Fruit fly (Drosophila melanogaster) whole organism, embryonic: ENCODE results near the gene CG2865.

Source experiments
- Aef1 ChIP-seq: fragments of 200-800 bp; sonication (Bioruptor generic); IDR thresholded peaks from 3 replicates; pipeline ENCODE4 v1.3.6; 2022; ENCODE audit warnings: missing biosample characterization, missing genetic modification characterization
- Atf6 ChIP-seq: fragments of 200-800 bp; sonication (Bioruptor generic); IDR thresholded peaks from 2 replicates; pipeline ENCODE4 v1.3.6; 2022; ENCODE audit warnings: missing biosample characterization, missing genetic modification characterization
- CG10366 ChIP-seq: fragments of 200-800 bp; sonication (Bioruptor generic); IDR thresholded peaks from 2 replicates; pipeline ENCODE4 v1.3.6; 2022; ENCODE audit warnings: missing biosample characterization, missing genetic modification characterization
- CG11723 ChIP-seq: fragments of 200-800 bp; sonication (Bioruptor generic); optimal IDR thresholded peaks from 2 replicates; lab custom pipeline; 2017; ENCODE audit warnings: missing biosample characterization, mild to moderate bottlenecking, missing genetic modification characterization
- CG12104 ChIP-seq: fragments of 200-800 bp; sonication (Bioruptor generic); optimal IDR thresholded peaks from 3 replicates; lab custom pipeline; 2016; ENCODE audit warnings: missing biosample characterization, missing genetic modification characterization
- CG13775 ChIP-seq: fragments of 200-800 bp; sonication (Bioruptor generic); optimal IDR thresholded peaks from 3 replicates; lab custom pipeline; 2017; ENCODE audit warnings: missing biosample characterization, mild to moderate bottlenecking, missing genetic modification characterization
- CG13894 ChIP-seq: fragments of 200-800 bp; sonication (Bioruptor generic); optimal IDR thresholded peaks from 3 replicates; lab custom pipeline; 2018; ENCODE audit warnings: missing biosample characterization, mild to moderate bottlenecking, missing genetic modification characterization, moderate library complexity
- CG15073 ChIP-seq: fragments of 200-800 bp; sonication (Bioruptor generic); optimal IDR thresholded peaks from 2 replicates; lab custom pipeline; 2016; ENCODE audit warnings: missing biosample characterization, missing genetic modification characterization
- CG1529 ChIP-seq: fragments of 200-800 bp; sonication (Bioruptor generic); optimal IDR thresholded peaks from 3 replicates; lab custom pipeline; 2018; ENCODE audit warnings: missing biosample characterization, missing genetic modification characterization
- CG18764 ChIP-seq: fragments of 200-800 bp; sonication (Bioruptor generic); optimal IDR thresholded peaks from 3 replicates; lab custom pipeline; 2016; ENCODE audit warnings: missing biosample characterization, missing genetic modification characterization
- CG2202 ChIP-seq: fragments of 200-800 bp; sonication (Bioruptor generic); optimal IDR thresholded peaks from 2 replicates; lab custom pipeline; 2018; ENCODE audit warnings: missing biosample characterization, mild to moderate bottlenecking, missing genetic modification characterization
- CG2889 ChIP-seq: fragments of 200-800 bp; sonication (Bioruptor generic); IDR thresholded peaks from 3 replicates; pipeline ENCODE4 v1.3.6; 2022; ENCODE audit warnings: missing biosample characterization, missing genetic modification characterization
- CG3407 ChIP-seq: fragments of 200-800 bp; sonication (Bioruptor generic); optimal IDR thresholded peaks from 2 replicates; lab custom pipeline; 2018; ENCODE audit warnings: missing biosample characterization, mild to moderate bottlenecking, missing genetic modification characterization
- CG3838 ChIP-seq: fragments of 200-800 bp; sonication (Bioruptor generic); optimal IDR thresholded peaks from 3 replicates; lab custom pipeline; 2016; ENCODE audit warnings: missing biosample characterization, missing genetic modification characterization
- CG6791 ChIP-seq: fragments of 200-800 bp; sonication (Bioruptor generic); IDR thresholded peaks from 3 replicates; pipeline ENCODE4 v1.3.6; 2022; ENCODE audit warnings: missing biosample characterization, missing genetic modification characterization; ENCODE audit not compliant: partially characterized antibody
- CG7963 ChIP-seq: fragments of 200-800 bp; sonication (Bioruptor generic); IDR thresholded peaks from 3 replicates; pipeline ENCODE4 v1.3.6; 2022; ENCODE audit warnings: missing biosample characterization, missing genetic modification characterization; ENCODE audit not compliant: partially characterized antibody
- CG8388 ChIP-seq: fragments of 200-800 bp; sonication (Bioruptor generic); optimal IDR thresholded peaks from 2 replicates; lab custom pipeline; 2019; ENCODE audit warnings: missing biosample characterization, mild to moderate bottlenecking, missing genetic modification characterization, moderate library complexity
- CG9876 ChIP-seq: fragments of 200-800 bp; sonication (Bioruptor generic); optimal IDR thresholded peaks from 2 replicates; lab custom pipeline; 2016; ENCODE audit warnings: missing biosample characterization, missing genetic modification characterization
- CkIIα-i1 ChIP-seq: fragments of 200-800 bp; sonication (Bioruptor generic); IDR thresholded peaks from 2 replicates; pipeline ENCODE4 v1.3.6; 2022; ENCODE audit warnings: missing biosample characterization, missing genetic modification characterization
- Dad ChIP-seq: fragments of 200-800 bp; sonication (Bioruptor generic); optimal IDR thresholded peaks from 3 replicates; lab custom pipeline; 2016; ENCODE audit warnings: missing biosample characterization, missing genetic modification characterization
- Dbx ChIP-seq: fragments of 200-800 bp; sonication (Bioruptor generic); IDR thresholded peaks from 3 replicates; pipeline ENCODE4 v1.3.6; 2022; ENCODE audit warnings: missing biosample characterization, missing genetic modification characterization
- Deaf1 ChIP-seq: fragments of 200-800 bp; optimal IDR thresholded peaks from 3 replicates; lab custom pipeline; 2019; ENCODE audit warnings: missing biosample characterization, mild to moderate bottlenecking, missing genetic modification characterization, moderate library complexity
- Elba2 ChIP-seq: fragments of 200-800 bp; sonication (Bioruptor generic); optimal IDR thresholded peaks from 3 replicates; lab custom pipeline; 2016; ENCODE audit warnings: missing biosample characterization, missing genetic modification characterization
- Fer2 ChIP-seq: fragments of 200-800 bp; sonication (Bioruptor generic); optimal IDR thresholded peaks from 2 replicates; lab custom pipeline; 2018; ENCODE audit warnings: missing biosample characterization, mild to moderate bottlenecking, missing genetic modification characterization, moderate library complexity
- HLH4C ChIP-seq: fragments of 200-800 bp; sonication (Bioruptor generic); IDR thresholded peaks from 3 replicates; pipeline ENCODE4 v1.3.6; 2022; ENCODE audit warnings: missing biosample characterization, missing genetic modification characterization; ENCODE audit not compliant: partially characterized antibody
- Lpt ChIP-seq: fragments of >200 bp; optimal IDR thresholded peaks from 2 replicates; lab custom pipeline; 2018; ENCODE audit warnings: missing biosample characterization, missing genetic modification characterization
- NFAT ChIP-seq: fragments of 200-800 bp; sonication (Bioruptor generic); IDR thresholded peaks from 2 replicates; pipeline ENCODE4 v1.3.6; 2022; ENCODE audit warnings: missing biosample characterization, missing genetic modification characterization
- NfI ChIP-seq: fragments of 200-800 bp; sonication (Bioruptor generic); optimal IDR thresholded peaks from 3 replicates; lab custom pipeline; 2018; ENCODE audit warnings: missing biosample characterization, mild to moderate bottlenecking, missing genetic modification characterization, moderate library complexity
- TFAM ChIP-seq: fragments of 200-800 bp; sonication (Bioruptor generic); optimal IDR thresholded peaks from 2 replicates; lab custom pipeline; 2017; ENCODE audit warnings: missing biosample characterization, missing genetic modification characterization, inconsistent platforms
- Taf1 ChIP-seq: fragments of 200-800 bp; sonication (Bioruptor generic); IDR thresholded peaks from 2 replicates; pipeline ENCODE4 v1.3.6; 2022; ENCODE audit warnings: missing biosample characterization, missing genetic modification characterization
- ap ChIP-seq: fragments of 200-800 bp; sonication (Bioruptor generic); IDR thresholded peaks from 2 replicates; pipeline ENCODE4 v1.3.6; 2022; ENCODE audit warnings: missing biosample characterization, missing genetic modification characterization
- ase ChIP-seq: fragments of 200-800 bp; sonication (Bioruptor generic); IDR thresholded peaks from 3 replicates; pipeline ENCODE4 v1.3.6; 2022; ENCODE audit warnings: missing biosample characterization, missing genetic modification characterization
- bowl ChIP-seq: fragments of 200-800 bp; sonication (Bioruptor generic); IDR thresholded peaks from 2 replicates; pipeline ENCODE4 v1.3.6; 2022; ENCODE audit warnings: missing biosample characterization, missing genetic modification characterization
- chn ChIP-seq: fragments of 200-800 bp; sonication (Bioruptor generic); optimal IDR thresholded peaks from 2 replicates; lab custom pipeline; 2016; ENCODE audit warnings: missing biosample characterization, missing genetic modification characterization
- fd102C ChIP-seq: fragments of 200-800 bp; sonication (Bioruptor generic); optimal IDR thresholded peaks from 2 replicates; lab custom pipeline; 2018; ENCODE audit warnings: missing biosample characterization, mild to moderate bottlenecking, missing genetic modification characterization, moderate library complexity
- gcm ChIP-seq: fragments of 200-800 bp; sonication (Bioruptor generic); optimal IDR thresholded peaks from 2 replicates; lab custom pipeline; 2019; ENCODE audit warnings: missing biosample characterization, mild to moderate bottlenecking, missing genetic modification characterization, moderate library complexity
- her ChIP-seq: fragments of 200-800 bp; sonication (Bioruptor generic); optimal IDR thresholded peaks from 2 replicates; lab custom pipeline; 2016; ENCODE audit warnings: missing biosample characterization, missing genetic modification characterization
- hkb ChIP-seq, 2 experiments: fragments of 200-800 bp in 1 of 2; fragments of >200 bp in 1 of 2; sonication (Bioruptor generic) in 1 of 2; IDR thresholded peaks in 1 of 2; optimal IDR thresholded peaks in 1 of 2; 2 replicates each; pipeline versions ENCODE4 v1.3.6 to Lab custom; 2017 to 2022; ENCODE audit warnings: missing biosample characterization in 1 of 2, missing genetic modification characterization in 1 of 2
- ind ChIP-seq: fragments of 200-800 bp; sonication (Bioruptor generic); optimal IDR thresholded peaks from 3 replicates; lab custom pipeline; 2016; ENCODE audit warnings: missing biosample characterization, missing genetic modification characterization
- jigr1 ChIP-seq: fragments of 200-800 bp; sonication (Bioruptor generic); IDR thresholded peaks from 3 replicates; pipeline ENCODE4 v1.3.6; 2022; ENCODE audit warnings: missing biosample characterization, missing genetic modification characterization
- lola ChIP-seq, 3 experiments: fragments of >200 bp in 2 of 3; fragments of 200-800 bp in 1 of 3; sonication (Bioruptor generic) in 1 of 3; optimal IDR thresholded peaks; 2 replicates each; lab custom pipeline; 2017 to 2019; ENCODE audit warnings: missing biosample characterization in 3 of 3, missing genetic modification characterization in 3 of 3, mild to moderate bottlenecking in 1 of 3, moderate library complexity in 1 of 3
- pita ChIP-seq: fragments of 200-800 bp; sonication (Bioruptor generic); optimal IDR thresholded peaks from 2 replicates; lab custom pipeline; 2017; ENCODE audit warnings: missing biosample characterization, mild to moderate bottlenecking, missing genetic modification characterization
- seq ChIP-seq: fragments of 200-800 bp; sonication (Bioruptor generic); IDR thresholded peaks from 2 replicates; pipeline ENCODE4 v1.3.6; 2022; ENCODE audit warnings: missing biosample characterization, missing genetic modification characterization
- shn ChIP-seq: fragments of 200-800 bp; sonication (Bioruptor generic); optimal IDR thresholded peaks from 3 replicates; lab custom pipeline; 2016; ENCODE audit warnings: missing biosample characterization, missing genetic modification characterization
- ssp ChIP-seq: fragments of 200-800 bp; sonication (Bioruptor generic); IDR thresholded peaks from 2 replicates; pipeline ENCODE4 v1.3.6; 2022; ENCODE audit warnings: missing biosample characterization, missing genetic modification characterization
- tgo ChIP-seq: fragments of 200-800 bp; sonication (Bioruptor generic); IDR thresholded peaks from 3 replicates; pipeline ENCODE4 v1.3.6; 2022; ENCODE audit warnings: missing biosample characterization, missing genetic modification characterization
- unc-4 ChIP-seq: fragments of 200-800 bp; sonication (Bioruptor generic); IDR thresholded peaks from 2 replicates; pipeline ENCODE4 v1.3.6; 2022; ENCODE audit warnings: missing biosample characterization, missing genetic modification characterization; ENCODE audit not compliant: partially characterized antibody
- yki ChIP-seq: fragments of >200 bp; optimal IDR thresholded peaks from 3 replicates; lab custom pipeline; 2018
- z ChIP-seq: fragments of 200-800 bp; sonication (Bioruptor generic); IDR thresholded peaks from 3 replicates; pipeline ENCODE4 v1.3.6; 2022; ENCODE audit warnings: missing biosample characterization, missing genetic modification characterization

Gene CG2865

dm6 chrX:2296230-2297044, 3.2 kb upstream of the CG2865 start (continued):
- TF ChIP-seq CG15073 (GFP tag; lab: Kevin White, UChicago), result peak; percentile 42
- TF ChIP-seq Elba2, result peak; percentile 50
- peak; percentile 94 for TF ChIP-seq CG1529 (GFP tag; lab: Kevin White, UChicago)
- no peak for TF ChIP-seq Lpt (GFP tag; lab: Kevin White, UChicago)
- no peak for TF ChIP-seq CG7963 (GFP tag; lab: Robert Waterston, UW)
- TF ChIP-seq CG10366 (GFP tag; lab: Robert Waterston, UW), result peak; percentile 58
- TF ChIP-seq z, result peak; percentile 68; the same call in 1 of the 3 replicates
- TF ChIP-seq CkIIα-i1, result peak; percentile 18; the same call in 1 of the 2 replicates
- TF ChIP-seq CG12104 (GFP tag; lab: Kevin White, UChicago), result peak; percentile 92
- TF ChIP-seq CG18764 (GFP tag; lab: Kevin White, UChicago), result peak; percentile 86
- TF ChIP-seq Deaf1, result peak; percentile 72
- TF ChIP-seq Dad (GFP tag; lab: Kevin White, UChicago), result peak; percentile 87
- no peak; the same call in 1 of the 3 replicates for TF ChIP-seq jigr1 (GFP tag; lab: Robert Waterston, UW)
- TF ChIP-seq gcm (GFP tag; lab: Kevin White, UChicago), result peak; percentile 89
- peak in 1 of 3 experiments; percentile 97 for TF ChIP-seq lola (GFP tag; optimal IDR thresholded peaks at IDR 0.05; lab: Kevin White, UChicago)
- peak; percentile 83 for TF ChIP-seq tgo (GFP tag; lab: Robert Waterston, UW)
- peak; percentile 66; the same call in 2 of the 3 replicates for TF ChIP-seq ase
- TF ChIP-seq CG6791, result no peak
- peak; percentile 93 for TF ChIP-seq ind (GFP tag; lab: Kevin White, UChicago)
- peak; percentile 42 for TF ChIP-seq fd102C (GFP tag; lab: Kevin White, UChicago)
- peak; percentile 81 for TF ChIP-seq TFAM (GFP tag; lab: Kevin White, UChicago)
- TF ChIP-seq her (GFP tag; lab: Kevin White, UChicago), result peak; percentile 93
- peak; percentile 55; the same call in 1 of the 2 replicates for TF ChIP-seq NFAT (GFP tag; lab: Robert Waterston, UW)
- TF ChIP-seq shn, result peak; percentile 97
- peak; percentile 87 for TF ChIP-seq Atf6 (GFP tag; lab: Robert Waterston, UW)
- TF ChIP-seq Taf1 (GFP tag; lab: Robert Waterston, UW), result peak; percentile 64; the same call in 1 of the 2 replicates
- TF ChIP-seq CG3407 (GFP tag; lab: Kevin White, UChicago), result peak; percentile 86
- TF ChIP-seq hkb (optimal IDR thresholded peaks at IDR 0.05; lab: Kevin White, UChicago), result no peak
- TF ChIP-seq hkb (GFP tag; IDR thresholded peaks at IDR 0.05; lab: Robert Waterston, UW), result peak; percentile 87
- no peak; the same call in 1 of the 3 replicates for TF ChIP-seq Dbx (GFP tag; lab: Robert Waterston, UW)
- TF ChIP-seq CG11723, result peak; percentile 91
- peak; percentile 89 for TF ChIP-seq NfI
- TF ChIP-seq Aef1, result peak; percentile 67
- TF ChIP-seq unc-4 (GFP tag; lab: Robert Waterston, UW), result no peak
- peak; percentile 86 for TF ChIP-seq seq (GFP tag; lab: Robert Waterston, UW)
- peak; percentile 63 for TF ChIP-seq CG13894
- TF ChIP-seq CG2889 (GFP tag; lab: Robert Waterston, UW), result no peak
- peak; percentile 43 for TF ChIP-seq Fer2 (tag; lab: Kevin White, UChicago)
- no peak for TF ChIP-seq yki (lab: Kevin White, UChicago)
- no peak for TF ChIP-seq HLH4C (GFP tag; lab: Robert Waterston, UW)
- TF ChIP-seq CG9876, result peak; percentile 87
- TF ChIP-seq ap, result peak; percentile 37; the same call in 1 of the 2 replicates
- peak; percentile 64 for TF ChIP-seq ssp (GFP tag; lab: Robert Waterston, UW)
- no peak; the same call in 1 of the 2 replicates for TF ChIP-seq bowl (GFP tag; lab: Robert Waterston, UW)
- TF ChIP-seq pita (GFP tag; lab: Kevin White, UChicago), result no peak
- TF ChIP-seq CG13775 (GFP tag; lab: Kevin White, UChicago), result peak; percentile 94
- peak; percentile 93 for TF ChIP-seq chn (GFP tag; lab: Kevin White, UChicago)
- peak; percentile 80 for TF ChIP-seq CG3838 (GFP tag; lab: Kevin White, UChicago)
- TF ChIP-seq CG2202 (tag; lab: Kevin White, UChicago), result peak; percentile 86
- TF ChIP-seq CG8388 (GFP tag; lab: Kevin White, UChicago), result peak; percentile 89
